Worm (Caenorhabditis elegans) whole organism, dauer: ENCODE data around the gene acdh-13.

ENCODE experiments used
- unc-62 ChIP-seq: sonication (generic microtip); optimal IDR thresholded peaks from 2 replicates; lab custom pipeline; 2017; ENCODE audit warnings: missing biosample characterization, missing genetic modification reagents, missing genetic modification characterization

The acdh-13 gene

DNA sequence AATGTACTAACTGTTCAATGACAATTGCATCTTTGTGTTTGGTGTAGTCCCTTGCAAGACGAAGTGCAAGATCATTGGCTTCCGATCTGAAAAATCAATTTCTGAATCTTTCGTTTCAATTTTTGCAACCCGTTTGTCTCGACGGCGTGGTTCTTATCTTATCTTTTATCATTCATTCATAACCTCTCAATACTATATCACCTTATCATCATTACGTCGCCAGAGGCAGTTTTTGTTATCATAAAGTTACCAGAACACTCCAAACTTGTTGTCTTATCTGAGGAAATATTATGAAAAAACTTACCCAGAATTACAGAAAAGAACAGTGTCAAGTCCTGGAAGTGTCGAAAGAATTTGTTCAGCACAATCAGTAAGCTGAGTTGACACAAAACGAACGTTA is 48.1 kb downstream of the acdh-13 start:
- TF ChIP-seq unc-62 (GFP tag; lab: Kevin White, UChicago), result no peak

- TF ChIP-seq unc-62 (GFP tag; lab: Kevin White, UChicago), result no peak
These were observed 48.8 kb downstream of the acdh-13 start for ce11 chrIV:8449869-8450268.

DNA sequence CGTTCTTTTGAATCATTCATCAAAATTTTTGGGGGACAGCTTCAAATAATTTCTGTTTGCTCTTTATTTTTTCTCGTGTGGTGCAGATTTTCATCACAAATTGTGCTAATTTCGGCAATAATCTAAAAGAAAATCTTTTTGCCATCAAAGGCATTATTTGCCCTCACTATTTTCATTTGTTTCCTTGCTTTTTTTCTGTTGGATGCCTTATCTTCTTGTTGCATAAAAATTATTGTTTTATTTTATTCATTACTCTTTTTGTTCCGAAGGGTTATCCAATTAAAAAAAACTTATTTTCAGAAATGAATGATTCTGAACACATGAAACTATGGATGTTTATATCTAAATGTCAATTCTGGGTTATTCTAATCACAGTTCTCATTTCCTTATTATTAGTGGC is 51.7 kb downstream of the acdh-13 start, which contains the start of gene T01B11.1:
TSS of gene T01B11.1 (plus strand) at position 301 of the 400 bp plus-strand sequence.
- TF ChIP-seq unc-62 (GFP tag; lab: Kevin White, UChicago), result no peak
